Worm (Caenorhabditis elegans) whole organism, young adult: ENCODE data around the gene EGAP9.4.
A peak's percentile ranks its signal among the peaks of the same experiment; 100 is the strongest.

ENCODE experiments used
- B0261.1 ChIP-seq: sonication (generic microtip); optimal IDR thresholded peaks from 2 replicates; lab custom pipeline; 2016; ENCODE audit warnings: mild to moderate bottlenecking, missing genetic modification characterization, moderate library complexity, missing compliant biosample characterization
- C06A6.2 ChIP-seq: fragments of 200-800 bp; sonication (Bioruptor generic); conservative IDR thresholded peaks from 2 replicates; pipeline ENCODE4 v1.3.6; 2022; ENCODE audit warnings: missing genetic modification characterization, missing compliant biosample characterization
- D2030.7 ChIP-seq: fragments of 200-800 bp; sonication (Bioruptor generic); IDR thresholded peaks from 2 replicates; pipeline ENCODE4 v1.3.6; 2022; ENCODE audit warnings: missing genetic modification reagents, missing genetic modification characterization, missing compliant biosample characterization
- F22D6.2 ChIP-seq: sonication (generic microtip); optimal IDR thresholded peaks from 2 replicates; lab custom pipeline; 2016; ENCODE audit warnings: mild to moderate bottlenecking, missing genetic modification characterization, missing compliant biosample characterization
- F23B12.7 ChIP-seq: sonication (generic microtip); optimal IDR thresholded peaks from 2 replicates; lab custom pipeline; 2017; ENCODE audit warnings: missing genetic modification characterization, mild to moderate bottlenecking, missing compliant biosample characterization, antibody characterized with exemption, moderate library complexity; ENCODE audit not compliant: insufficient read depth
- F49E8.2 ChIP-seq: sonication (generic microtip); optimal IDR thresholded peaks from 3 replicates; lab custom pipeline; 2017; ENCODE audit warnings: missing genetic modification characterization, mild to moderate bottlenecking, missing compliant biosample characterization, antibody characterized with exemption, moderate library complexity; ENCODE audit not compliant: insufficient read depth
- F57C9.4 ChIP-seq: sonication (generic microtip); optimal IDR thresholded peaks from 2 replicates; lab custom pipeline; 2017; ENCODE audit warnings: mild to moderate bottlenecking, missing genetic modification characterization, missing compliant biosample characterization
- K12H6.12 ChIP-seq: fragments of 200-800 bp; sonication (Bioruptor generic); optimal IDR thresholded peaks from 2 replicates; lab custom pipeline; 2018; ENCODE audit warnings: mild to moderate bottlenecking, missing genetic modification characterization, missing compliant biosample characterization
- Y67H2A.10 ChIP-seq: fragments of 200-800 bp; sonication (Bioruptor generic); conservative IDR thresholded peaks from 2 replicates; pipeline ENCODE4 v1.3.6; 2022; ENCODE audit warnings: missing genetic modification reagents, missing genetic modification characterization, missing compliant biosample characterization
- akir-1 ChIP-seq: fragments of 200-800 bp; sonication (Bioruptor generic); optimal IDR thresholded peaks from 2 replicates; lab custom pipeline; 2018; ENCODE audit warnings: mild to moderate bottlenecking, missing genetic modification characterization, moderate library complexity, missing compliant biosample characterization
- ama-1 ChIP-seq, 3 experiments: fragments of 150-350 bp in 1 of 3; sonication (generic microtip) in 2 of 3; optimal IDR thresholded peaks; 2 replicates each; lab custom pipeline; 2014 to 2018; ENCODE audit warnings: missing biosample characterization in 2 of 3, missing genetic modification characterization in 2 of 3, missing genetic modification reagents in 2 of 3
- athp-1 ChIP-seq: sonication (generic microtip); optimal IDR thresholded peaks from 2 replicates; lab custom pipeline; 2017; ENCODE audit warnings: mild to moderate bottlenecking, missing genetic modification characterization, missing compliant biosample characterization
- attf-3 ChIP-seq: fragments of 200-800 bp; sonication (Bioruptor generic); conservative IDR thresholded peaks from 2 replicates; pipeline ENCODE4 v1.3.6; 2022; ENCODE audit warnings: missing genetic modification reagents, missing genetic modification characterization, missing compliant biosample characterization
- attf-5 ChIP-seq: fragments of 200-800 bp; sonication (Bioruptor generic); optimal IDR thresholded peaks from 2 replicates; lab custom pipeline; 2018; ENCODE audit warnings: mild to moderate bottlenecking, missing genetic modification characterization, missing compliant biosample characterization
- bed-2 ChIP-seq: fragments of 200-800 bp; sonication (Bioruptor generic); IDR thresholded peaks from 2 replicates; pipeline ENCODE4 v1.3.6; 2022; ENCODE audit warnings: missing genetic modification reagents, missing genetic modification characterization, missing compliant biosample characterization
- cebp-1 ChIP-seq, 2 experiments: fragments of 200-800 bp in 1 of 2; sonication (Bioruptor generic) in 1 of 2; sonication (generic microtip) in 1 of 2; IDR thresholded peaks in 1 of 2; optimal IDR thresholded peaks in 1 of 2; 2 replicates each; pipeline versions ENCODE4 v1.3.6 to Lab custom; 2017 to 2022; ENCODE audit warnings: missing compliant biosample characterization in 2 of 2, missing genetic modification characterization in 2 of 2, mild to moderate bottlenecking in 1 of 2, missing genetic modification reagents in 1 of 2, moderate library complexity in 1 of 2
- cebp-2 ChIP-seq: fragments of 200-800 bp; sonication (Bioruptor generic); IDR thresholded peaks from 2 replicates; pipeline ENCODE4 v1.3.6; 2022; ENCODE audit warnings: missing genetic modification characterization, missing compliant biosample characterization
- ceh-27 ChIP-seq: fragments of 200-800 bp; sonication (Bioruptor generic); optimal IDR thresholded peaks from 2 replicates; lab custom pipeline; 2018; ENCODE audit warnings: mild to moderate bottlenecking, missing genetic modification characterization, moderate library complexity, missing compliant biosample characterization
- die-1 ChIP-seq: sonication (generic microtip); optimal IDR thresholded peaks from 2 replicates; lab custom pipeline; 2016; ENCODE audit warnings: missing genotype, mild to moderate bottlenecking, missing genetic modification characterization, missing compliant biosample characterization
- egl-18 ChIP-seq: fragments of 200-800 bp; sonication (Bioruptor generic); IDR thresholded peaks from 2 replicates; pipeline ENCODE4 v1.3.6; 2022; ENCODE audit warnings: missing genetic modification reagents, missing genetic modification characterization, missing compliant biosample characterization
- ekl-4 ChIP-seq: fragments of 200-800 bp; sonication (Bioruptor generic); IDR thresholded peaks from 2 replicates; pipeline ENCODE4 v1.3.6; 2022; ENCODE audit warnings: missing genetic modification reagents, missing genetic modification characterization, missing compliant biosample characterization
- hlh-12 ChIP-seq: sonication (generic microtip); optimal IDR thresholded peaks from 2 replicates; lab custom pipeline; 2016; ENCODE audit warnings: missing genetic modification characterization, missing compliant biosample characterization
- hrde-1 ChIP-seq: sonication (generic microtip); optimal IDR thresholded peaks from 2 replicates; lab custom pipeline; 2016; ENCODE audit warnings: missing genetic modification characterization, mild to moderate bottlenecking, missing compliant biosample characterization, moderate library complexity, missing genotype, missing genetic modification reagents, borderline replicate concordance
- hsf-1 ChIP-seq: fragments of 200-800 bp; sonication (Bioruptor generic); IDR thresholded peaks from 2 replicates; pipeline ENCODE4 v1.3.6; 2022; ENCODE audit warnings: missing genetic modification reagents, missing genetic modification characterization, missing compliant biosample characterization
- lir-1 ChIP-seq: fragments of 200-800 bp; sonication (Bioruptor generic); conservative IDR thresholded peaks from 2 replicates; pipeline ENCODE4 v1.3.6; 2022; ENCODE audit warnings: missing genetic modification reagents, missing genetic modification characterization, missing compliant biosample characterization
- lsy-27 ChIP-seq: sonication (generic microtip); optimal IDR thresholded peaks from 2 replicates; lab custom pipeline; 2017; ENCODE audit warnings: missing genetic modification characterization, mild to moderate bottlenecking, missing compliant biosample characterization, antibody characterized with exemption, missing genotype, borderline replicate concordance; ENCODE audit not compliant: insufficient read depth
- madf-3 ChIP-seq: fragments of 200-800 bp; sonication (Bioruptor generic); IDR thresholded peaks from 2 replicates; pipeline ENCODE4 v1.3.6; 2022; ENCODE audit warnings: missing genetic modification reagents, missing genetic modification characterization, missing compliant biosample characterization
- madf-8 ChIP-seq: fragments of 200-800 bp; sonication (Bioruptor generic); conservative IDR thresholded peaks from 2 replicates; pipeline ENCODE4 v1.3.6; 2022; ENCODE audit warnings: missing genetic modification reagents, missing genetic modification characterization, missing compliant biosample characterization
- mcd-1 ChIP-seq: fragments of 200-800 bp; sonication (Bioruptor generic); IDR thresholded peaks from 2 replicates; pipeline ENCODE4 v1.3.6; 2022; ENCODE audit warnings: missing genetic modification reagents, missing genetic modification characterization, missing compliant biosample characterization
- mel-28 ChIP-seq: sonication (generic microtip); optimal IDR thresholded peaks from 2 replicates; lab custom pipeline; 2016; ENCODE audit warnings: borderline replicate concordance, mild to moderate bottlenecking, missing genetic modification characterization, missing compliant biosample characterization
- mxl-1 ChIP-seq: sonication (generic microtip); optimal IDR thresholded peaks from 2 replicates; lab custom pipeline; 2016; ENCODE audit warnings: missing genetic modification characterization, missing compliant biosample characterization
- nfya-2 ChIP-seq: fragments of 200-800 bp; sonication (Bioruptor generic); IDR thresholded peaks from 2 replicates; pipeline ENCODE4 v1.3.6; 2022; ENCODE audit warnings: missing genetic modification reagents, missing genetic modification characterization, missing compliant biosample characterization
- nfyb-1 ChIP-seq: fragments of 200-800 bp; sonication (Bioruptor generic); IDR thresholded peaks from 2 replicates; pipeline ENCODE4 v1.3.6; 2022; ENCODE audit warnings: missing genetic modification reagents, missing genetic modification characterization, missing compliant biosample characterization
- nhr-179 ChIP-seq: sonication (generic microtip); optimal IDR thresholded peaks from 2 replicates; lab custom pipeline; 2016; ENCODE audit warnings: mild to moderate bottlenecking, missing genetic modification characterization, missing compliant biosample characterization
- nhr-90 ChIP-seq: sonication (generic microtip); optimal IDR thresholded peaks from 2 replicates; lab custom pipeline; 2016; ENCODE audit warnings: missing genotype, mild to moderate bottlenecking, missing genetic modification characterization, missing compliant biosample characterization
- rec-8 ChIP-seq, 2 experiments: sonication (generic microtip); optimal IDR thresholded peaks; 2 replicates each; lab custom pipeline; 2016; ENCODE audit warnings: mild to moderate bottlenecking in 2 of 2, missing genetic modification characterization in 2 of 2, missing genetic modification reagents in 2 of 2, missing genotype in 2 of 2, missing biosample characterization in 1 of 2, missing compliant biosample characterization in 1 of 2, moderate library complexity in 1 of 2
- snpc-1.1 ChIP-seq: sonication (generic microtip); optimal IDR thresholded peaks from 2 replicates; lab custom pipeline; 2017; ENCODE audit warnings: missing genetic modification characterization, mild to moderate bottlenecking, missing compliant biosample characterization, antibody characterized with exemption, moderate library complexity, missing genotype, missing genetic modification reagents; ENCODE audit not compliant: insufficient read depth
- unc-62 ChIP-seq: fragments of 150-350 bp; optimal IDR thresholded peaks from 2 replicates; lab custom pipeline; 2014; ENCODE audit warnings: missing biosample characterization, missing genetic modification reagents, missing genetic modification characterization
- ztf-25 ChIP-seq: fragments of 200-800 bp; sonication (Bioruptor generic); IDR thresholded peaks from 2 replicates; pipeline ENCODE4 v1.3.6; 2022; ENCODE audit warnings: missing genetic modification reagents, missing genetic modification characterization, missing compliant biosample characterization
- ztf-26 ChIP-seq: sonication (generic microtip); optimal IDR thresholded peaks from 2 replicates; lab custom pipeline; 2017; ENCODE audit warnings: missing genetic modification characterization, missing compliant biosample characterization
- ztf-28 ChIP-seq: fragments of 200-800 bp; sonication (Bioruptor generic); IDR thresholded peaks from 2 replicates; pipeline ENCODE4 v1.3.6; 2022; ENCODE audit warnings: missing genetic modification reagents, missing genetic modification characterization, missing compliant biosample characterization

Gene EGAP9.4

DNA sequence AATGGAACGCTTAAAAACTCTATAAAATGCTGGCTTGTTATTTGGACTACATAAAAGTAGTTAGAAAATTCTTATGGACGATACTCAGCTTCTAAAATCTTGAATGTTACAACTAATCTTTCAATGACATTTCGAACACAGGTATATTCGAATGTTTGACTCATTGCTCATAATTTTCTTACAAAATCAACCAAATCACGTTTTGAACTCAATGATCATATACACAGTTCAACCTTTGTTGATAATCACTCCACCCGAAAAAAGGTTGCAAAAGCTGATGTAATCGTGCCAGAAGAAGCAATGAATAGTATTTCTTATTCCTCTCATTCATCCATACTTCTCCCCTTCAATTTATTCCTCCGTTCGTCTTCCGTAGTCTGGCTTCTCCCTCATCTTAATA is 27.5 kb upstream of the EGAP9.4 start, which contains the start of gene K04A8.20:
TSS of gene K04A8.20 (plus strand) at position 301 of the 400 bp plus-strand sequence.
- no peak for TF ChIP-seq lsy-27 (tag; lab: Kevin White, UChicago)
- TF ChIP-seq unc-62 (GFP tag; lab: Kevin White, UChicago) = no peak
- no peak for TF ChIP-seq Y67H2A.10 (GFP tag; lab: Robert Waterston, UW)
- no peak for TF ChIP-seq ekl-4 (GFP tag; lab: Robert Waterston, UW)
- TF ChIP-seq K12H6.12 (tag; lab: Kevin White, UChicago) = no peak
- TF ChIP-seq F49E8.2 (tag; lab: Kevin White, UChicago) = no peak
- TF ChIP-seq snpc-1.1 (tag; lab: Kevin White, UChicago) = no peak
- no peak for TF ChIP-seq C06A6.2
- no peak for TF ChIP-seq egl-18 (GFP tag; lab: Robert Waterston, UW)
- no peak for TF ChIP-seq nfyb-1
- TF ChIP-seq akir-1 (GFP tag; lab: Kevin White, UChicago) = no peak
- no peak for TF ChIP-seq rec-8 (tag; optimal IDR thresholded peaks at IDR 0.05; lab: Kevin White, UChicago)
- no peak for TF ChIP-seq hsf-1 (GFP tag; lab: Robert Waterston, UW)
- no peak for TF ChIP-seq hlh-12 (tag; lab: Kevin White, UChicago)
- no peak for TF ChIP-seq F22D6.2 (tag; lab: Kevin White, UChicago)

DNA sequence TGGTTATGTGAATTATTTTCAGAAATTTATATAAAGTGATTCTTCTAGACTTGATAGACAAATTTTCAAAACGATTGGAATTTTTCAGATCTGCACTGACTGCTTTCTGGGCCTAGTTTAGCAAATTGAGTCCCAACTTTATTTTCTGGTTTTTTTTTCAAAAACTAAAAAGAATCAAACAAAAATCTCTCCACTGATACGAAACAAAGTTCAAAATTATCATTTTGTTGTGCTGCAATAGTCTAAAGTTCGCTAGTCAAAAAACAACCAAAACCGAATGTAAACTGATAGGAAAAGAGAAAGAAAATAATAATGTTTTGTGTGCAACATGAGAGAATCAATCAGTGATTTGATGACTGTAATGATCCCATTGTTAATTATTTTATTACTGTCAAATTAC is 26.8 kb upstream of the EGAP9.4 start, which contains the start of gene lipl-4:
TSS of gene lipl-4 (plus strand) at position 301 of the 400 bp plus-strand sequence.
- TF ChIP-seq madf-3 (GFP tag; lab: Robert Waterston, UW) (no peak), attf-3 (GFP tag; lab: Robert Waterston, UW) (no peak), nhr-90 (tag; lab: Kevin White, UChicago) (no peak), F49E8.2 (tag; lab: Kevin White, UChicago) (no peak), madf-8 (GFP tag; lab: Robert Waterston, UW) (no peak), B0261.1 (tag; lab: Kevin White, UChicago) (no peak), hrde-1 (tag; lab: Kevin White, UChicago) (no peak), ztf-26 (tag; lab: Kevin White, UChicago) (no peak), athp-1 (tag; lab: Kevin White, UChicago) (no peak), ztf-28 (GFP tag; lab: Robert Waterston, UW) (no peak), F23B12.7 (tag; lab: Kevin White, UChicago) (no peak), bed-2 (GFP tag; lab: Robert Waterston, UW) (no peak), cebp-2 (GFP tag; lab: Robert Waterston, UW) (no peak)

DNA sequence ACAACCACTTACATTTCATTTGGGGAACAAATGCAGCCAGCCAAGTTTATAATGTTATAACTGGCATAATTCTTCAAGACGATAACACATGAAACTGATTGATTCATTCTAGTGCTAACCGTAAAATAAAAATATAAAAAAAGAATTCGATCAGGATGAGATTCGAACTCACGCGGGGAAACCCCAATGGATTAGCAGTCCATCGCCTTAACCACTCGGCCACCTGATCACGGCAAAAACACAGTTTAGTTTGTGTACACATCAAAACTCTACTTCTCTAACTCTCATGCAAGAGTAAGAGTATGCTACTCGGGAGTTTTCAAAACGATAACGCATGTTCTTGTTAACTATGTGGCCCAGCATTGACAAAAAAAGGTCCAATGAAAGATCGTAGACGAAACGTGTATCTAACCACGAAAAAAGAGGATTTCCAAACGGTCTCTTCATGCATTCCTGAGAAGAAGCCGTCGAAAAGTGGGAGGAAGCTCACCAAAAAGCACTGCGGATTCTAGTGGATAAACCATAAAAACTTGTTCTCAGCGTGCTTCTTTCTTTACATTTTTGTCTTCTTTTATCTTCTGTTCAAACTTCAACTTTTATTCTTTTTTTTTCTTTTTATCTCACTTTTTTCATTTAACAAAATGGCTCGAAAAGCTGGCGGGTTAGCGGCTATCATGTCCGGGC is 24.8 kb upstream of the EGAP9.4 start, which contains the start of gene twk-10:
TSS of gene twk-10 (plus strand) at position 634 of the 684 bp plus-strand sequence.
- TF ChIP-seq ceh-27 (GFP tag; lab: Kevin White, UChicago) (no peak), lir-1 (GFP tag; lab: Robert Waterston, UW) (no peak), attf-5 (GFP tag; lab: Kevin White, UChicago) (peak; percentile 53), mxl-1 (no peak), mcd-1 (no peak), nhr-90 (tag; lab: Kevin White, UChicago) (peak; percentile 78), cebp-1 (GFP tag; IDR thresholded peaks at IDR 0.05; lab: Robert Waterston, UW) (no peak), cebp-1 (tag; optimal IDR thresholded peaks at IDR 0.05; lab: Kevin White, UChicago) (no peak), ztf-28 (GFP tag; lab: Robert Waterston, UW) (no peak), die-1 (peak; percentile 78), nfyb-1 (peak; percentile 73; the same call in 1 of the 2 replicates), ama-1 (optimal IDR thresholded peaks at IDR 0.05; lab: Kevin White, UChicago) (no peak), ama-1 (GFP tag; optimal IDR thresholded peaks at IDR 0.05; lab: Kevin White, UChicago) (peak in 1 of 2 experiments; percentile 88), nfya-2 (no peak), ztf-25 (GFP tag; lab: Robert Waterston, UW) (peak; percentile 84; the same call in 1 of the 2 replicates), nhr-179 (no peak), egl-18 (GFP tag; lab: Robert Waterston, UW) (no peak), attf-3 (GFP tag; lab: Robert Waterston, UW) (no peak), F57C9.4 (tag; lab: Kevin White, UChicago) (no peak), mel-28 (no peak), akir-1 (GFP tag; lab: Kevin White, UChicago) (no peak), D2030.7 (GFP tag; lab: Robert Waterston, UW) (peak; percentile 53)
